Worm (Caenorhabditis elegans): Measurements from ENCODE around the gene ZK622.1.

- TF ChIP-seq gei-17 (GFP tag; optimal IDR thresholded peaks at IDR 0.05) (no peak), ama-1 (optimal IDR thresholded peaks at IDR 0.05) (no peak), ama-1 (GFP tag; optimal IDR thresholded peaks at IDR 0.05) (no peak), ceh-100 (GFP tag; IDR thresholded peaks at IDR 0.05) (no peak), xnd-1 (tag; optimal IDR thresholded peaks at IDR 0.05) (no peak), Y53F4B.3 (GFP tag; IDR thresholded peaks at IDR 0.05) (no peak), hsf-1 (GFP tag; IDR thresholded peaks at IDR 0.05) (no peak), hmg-1.2 (GFP tag; IDR thresholded peaks at IDR 0.05) (no peak), sdz-38 (tag; optimal IDR thresholded peaks at IDR 0.05) (no peak), let-526 (GFP tag; IDR thresholded peaks at IDR 0.05) (no peak)
Measured at ce11 chrII:5311746-5312145, 18.1 kb downstream of the ZK622.1 start, which contains the start of gene gcy-12.
